Worm (Caenorhabditis elegans) whole organism, young adult: ENCODE results near the gene ccdc-149.

ENCODE experiments used
- Y95B8A.8 ChIP-seq: fragments of 200-800 bp; sonication (Bioruptor generic); IDR thresholded peaks from 2 replicates; pipeline ENCODE4 v1.3.6; 2022; ENCODE audit warnings: missing genetic modification reagents, missing genetic modification characterization, missing compliant biosample characterization
- ceh-58 ChIP-seq: fragments of 200-800 bp; sonication (Bioruptor generic); IDR thresholded peaks from 2 replicates; pipeline ENCODE4 v1.3.6; 2022; ENCODE audit warnings: missing genetic modification characterization, missing compliant biosample characterization
- egrh-3 ChIP-seq: fragments of 200-800 bp; sonication (Bioruptor generic); IDR thresholded peaks from 2 replicates; pipeline ENCODE4 v1.3.6; 2022; ENCODE audit warnings: missing genetic modification reagents, missing genetic modification characterization, missing compliant biosample characterization
- him-1 ChIP-seq: sonication (generic microtip); optimal IDR thresholded peaks from 2 replicates; lab custom pipeline; 2016; ENCODE audit warnings: missing genotype, missing genetic modification reagents, missing genetic modification characterization, missing compliant biosample characterization
- hsf-1 ChIP-seq: fragments of 200-800 bp; sonication (Bioruptor generic); IDR thresholded peaks from 2 replicates; pipeline ENCODE4 v1.3.6; 2022; ENCODE audit warnings: missing genetic modification reagents, missing genetic modification characterization, missing compliant biosample characterization
- madf-6 ChIP-seq: fragments of 200-800 bp; sonication (Bioruptor generic); IDR thresholded peaks from 2 replicates; pipeline ENCODE4 v1.3.6; 2022; ENCODE audit warnings: missing genetic modification reagents, missing genetic modification characterization, missing compliant biosample characterization
- madf-8 ChIP-seq: fragments of 200-800 bp; sonication (Bioruptor generic); conservative IDR thresholded peaks from 2 replicates; pipeline ENCODE4 v1.3.6; 2022; ENCODE audit warnings: missing genetic modification reagents, missing genetic modification characterization, missing compliant biosample characterization
- pha-4 ChIP-seq: fragments of 150-350 bp; sonication (generic microtip); optimal IDR thresholded peaks from 2 replicates; lab custom pipeline; 2014; ENCODE audit warnings: missing biosample characterization, missing genetic modification reagents, missing genetic modification characterization
- zfh-2 ChIP-seq: fragments of 200-800 bp; sonication (Bioruptor generic); conservative IDR thresholded peaks from 2 replicates; pipeline ENCODE4 v1.3.6; 2022; ENCODE audit warnings: missing genetic modification reagents, missing genetic modification characterization, missing compliant biosample characterization
- ztf-26 ChIP-seq: sonication (generic microtip); optimal IDR thresholded peaks from 2 replicates; lab custom pipeline; 2017; ENCODE audit warnings: missing genetic modification characterization, missing compliant biosample characterization
- ztf-28 ChIP-seq: fragments of 200-800 bp; sonication (Bioruptor generic); IDR thresholded peaks from 2 replicates; pipeline ENCODE4 v1.3.6; 2022; ENCODE audit warnings: missing genetic modification reagents, missing genetic modification characterization, missing compliant biosample characterization

DNA sequence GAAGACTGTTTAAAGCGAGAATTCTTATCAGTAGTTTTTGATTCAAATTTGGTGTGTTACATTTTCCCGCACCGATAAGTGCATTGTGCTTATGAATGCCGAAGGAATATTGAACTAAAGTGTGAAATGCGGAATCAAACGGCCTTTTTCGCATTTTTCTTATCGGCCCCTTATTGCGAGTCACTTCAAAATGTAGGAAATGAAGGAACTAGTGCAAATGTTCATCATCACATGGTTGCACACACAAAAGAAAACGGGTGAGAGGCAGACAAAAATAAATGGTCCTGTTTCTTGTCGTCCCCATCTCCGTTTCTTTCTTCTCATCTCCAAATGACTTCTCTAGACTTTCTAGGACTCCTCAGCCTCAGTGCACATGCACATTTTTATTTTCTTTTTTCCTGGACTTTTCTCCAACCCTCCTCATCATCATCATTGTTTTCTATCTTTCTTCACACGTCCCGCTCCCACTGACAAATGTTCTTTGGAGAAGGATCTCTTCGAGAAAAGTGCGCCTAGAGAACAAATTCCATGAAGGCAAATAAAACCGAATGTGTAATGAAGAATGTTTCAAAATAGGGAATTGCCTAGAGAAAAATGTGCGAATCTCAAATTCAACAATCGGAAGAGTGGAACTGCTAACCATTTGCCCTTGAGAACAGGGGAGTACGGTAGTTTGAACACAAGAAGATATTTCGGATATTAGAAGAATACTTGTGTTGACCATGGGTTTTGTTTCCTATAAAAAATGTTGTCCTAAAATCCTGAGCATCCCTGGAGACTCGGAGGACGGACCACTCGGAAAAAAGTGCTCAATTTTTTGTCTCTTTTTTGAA lies 46.8 kb downstream of the ccdc-149 start:
- TF ChIP-seq him-1 (tag; lab: Kevin White, UChicago) (no peak), Y95B8A.8 (no peak), egrh-3 (GFP tag; lab: Robert Waterston, UW) (no peak), ztf-28 (GFP tag; lab: Robert Waterston, UW) (no peak), madf-8 (GFP tag; lab: Robert Waterston, UW) (no peak), zfh-2 (GFP tag; lab: Robert Waterston, UW) (no peak), hsf-1 (GFP tag; lab: Robert Waterston, UW) (no peak), ceh-58 (GFP tag; lab: Robert Waterston, UW) (no peak), pha-4 (no peak), madf-6 (GFP tag; lab: Robert Waterston, UW) (no peak), ztf-26 (tag; lab: Kevin White, UChicago) (no peak)
